Worm (Caenorhabditis elegans) whole organism, mixed stage, embryonic: ENCODE results near the gene R08C7.12.

Experiments
- ceh-83 ChIP-seq: fragments of 200-800 bp; sonication (Bioruptor generic); optimal IDR thresholded peaks from 2 replicates; lab custom pipeline; 2018; ENCODE audit warnings: mild to moderate bottlenecking, missing genetic modification characterization, missing compliant biosample characterization
- lin-13 ChIP-seq: fragments of 150-350 bp; optimal IDR thresholded peaks from 2 replicates; lab custom pipeline; 2014; ENCODE audit warnings: missing biosample characterization, missing genetic modification characterization
- pha-4 ChIP-seq: fragments of 150-350 bp; optimal IDR thresholded peaks from 2 replicates; lab custom pipeline; 2018; ENCODE audit warnings: missing biosample characterization, missing genetic modification reagents, missing genetic modification characterization
- sptf-1 ChIP-seq: sonication (generic microtip); optimal IDR thresholded peaks from 2 replicates; lab custom pipeline; 2017; ENCODE audit warnings: mild to moderate bottlenecking, missing genetic modification characterization, moderate library complexity, missing compliant biosample characterization

DNA sequence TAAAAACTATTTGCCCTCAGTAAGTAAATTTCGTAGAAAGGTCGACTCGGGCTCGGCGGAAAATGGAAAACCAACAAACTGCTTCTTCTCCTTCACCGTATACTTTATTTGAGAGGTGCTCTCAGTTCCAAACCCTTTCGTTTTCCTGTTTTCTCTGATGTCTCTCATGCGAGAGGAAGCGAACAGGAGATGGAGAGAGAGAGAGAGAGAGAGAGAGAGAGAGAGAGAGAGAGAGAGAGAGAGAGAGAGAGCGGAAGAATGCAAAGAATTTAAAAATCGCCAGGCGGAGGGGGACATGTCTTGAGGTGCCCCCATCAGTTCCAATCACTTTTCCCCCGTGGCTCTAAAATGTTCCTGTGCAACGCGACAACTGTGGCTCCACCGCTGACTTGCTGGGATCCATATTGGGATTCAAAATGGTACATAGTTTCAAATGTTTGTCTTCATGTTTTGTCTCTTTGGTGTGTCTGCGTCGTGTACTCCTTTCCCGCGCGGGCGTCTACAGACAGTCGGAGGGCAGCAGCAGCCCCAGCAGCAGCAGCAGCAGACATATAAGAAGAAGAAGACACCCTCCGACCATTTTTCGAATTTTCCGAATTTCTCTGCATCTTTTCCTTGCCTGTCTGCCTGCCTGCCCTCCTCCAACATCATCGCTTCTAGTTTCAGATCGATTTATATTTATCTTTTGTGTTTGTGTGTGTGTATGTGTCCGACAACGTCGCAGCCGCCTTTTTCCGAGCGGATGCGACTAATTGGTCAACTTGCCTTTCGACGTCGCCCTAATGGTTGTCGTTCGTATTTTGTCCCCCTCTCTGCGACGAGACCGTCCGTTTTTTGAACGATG is 5.0 kb downstream of the R08C7.12 start, which contains the start of gene R08C7.11:
- TF ChIP-seq pha-4 (no peak), sptf-1 (tag; lab: Kevin White, UChicago) (no peak), lin-13 (tag; lab: Kevin White, UChicago) (no peak), ceh-83 (no peak)
